Fruit fly (Drosophila melanogaster) whole organism, embryonic: ENCODE measurements around the gene lky.
A peak's percentile ranks its signal among the peaks of the same experiment; 100 is the strongest.

Experiments
- Antp ChIP-seq: fragments of 200-800 bp; sonication (Bioruptor generic); optimal IDR thresholded peaks from 3 replicates; lab custom pipeline; 2016; ENCODE audit warnings: missing biosample characterization, missing genetic modification characterization
- CG10543 ChIP-seq: fragments of 200-800 bp; sonication (Bioruptor generic); optimal IDR thresholded peaks from 3 replicates; lab custom pipeline; 2017; ENCODE audit warnings: missing biosample characterization, mild to moderate bottlenecking, missing genetic modification characterization, moderate library complexity
- CG11695 ChIP-seq: fragments of 200-800 bp; sonication (Bioruptor generic); IDR thresholded peaks from 3 replicates; pipeline ENCODE4 v1.3.6; 2022; ENCODE audit warnings: missing biosample characterization, missing genetic modification characterization
- CG12155 ChIP-seq: fragments of 200-800 bp; sonication (Bioruptor generic); optimal IDR thresholded peaks from 3 replicates; lab custom pipeline; 2016; ENCODE audit warnings: missing biosample characterization, missing genetic modification characterization
- CG12942 ChIP-seq: fragments of 200-800 bp; sonication (Bioruptor generic); optimal IDR thresholded peaks from 3 replicates; lab custom pipeline; 2016; ENCODE audit warnings: missing biosample characterization, missing genetic modification characterization
- CG14441 ChIP-seq: fragments of 200-800 bp; sonication (Bioruptor generic); IDR thresholded peaks from 2 replicates; pipeline ENCODE4 v1.3.6; 2022; ENCODE audit warnings: missing biosample characterization, missing genetic modification characterization
- CG16863 ChIP-seq: fragments of 200-800 bp; sonication (Bioruptor generic); optimal IDR thresholded peaks from 3 replicates; lab custom pipeline; 2016; ENCODE audit warnings: missing biosample characterization, missing genetic modification characterization
- CG17359 ChIP-seq: fragments of 200-800 bp; sonication (Bioruptor generic); optimal IDR thresholded peaks from 3 replicates; lab custom pipeline; 2018; ENCODE audit warnings: missing biosample characterization, mild to moderate bottlenecking, missing genetic modification characterization, moderate library complexity
- CG2678 ChIP-seq: fragments of 200-800 bp; sonication (Bioruptor generic); optimal IDR thresholded peaks from 3 replicates; lab custom pipeline; 2019; ENCODE audit warnings: missing biosample characterization, mild to moderate bottlenecking, missing genetic modification characterization, moderate library complexity
- CG2889 ChIP-seq: fragments of 200-800 bp; sonication (Bioruptor generic); IDR thresholded peaks from 3 replicates; pipeline ENCODE4 v1.3.6; 2022; ENCODE audit warnings: missing biosample characterization, missing genetic modification characterization
- CG30403 ChIP-seq: fragments of 200-800 bp; sonication (Bioruptor generic); optimal IDR thresholded peaks from 3 replicates; lab custom pipeline; 2016; ENCODE audit warnings: missing biosample characterization, missing genetic modification characterization
- CG32532 ChIP-seq: fragments of 200-800 bp; sonication (Bioruptor generic); IDR thresholded peaks from 2 replicates; pipeline ENCODE4 v1.3.6; 2022; ENCODE audit warnings: missing biosample characterization, missing genetic modification characterization
- CG3281 ChIP-seq: fragments of 200-800 bp; sonication (Bioruptor generic); optimal IDR thresholded peaks from 3 replicates; lab custom pipeline; 2017; ENCODE audit warnings: missing biosample characterization, mild to moderate bottlenecking, missing genetic modification characterization
- CG34422 ChIP-seq: fragments of 200-800 bp; sonication (Bioruptor generic); IDR thresholded peaks from 3 replicates; pipeline ENCODE4 v1.3.6; 2022; ENCODE audit warnings: missing biosample characterization, missing genetic modification characterization
- CG7556 ChIP-seq: fragments of 200-800 bp; sonication (Bioruptor generic); optimal IDR thresholded peaks from 2 replicates; lab custom pipeline; 2017; ENCODE audit warnings: missing biosample characterization, mild to moderate bottlenecking, missing genetic modification characterization
- CG7786 ChIP-seq: fragments of 200-800 bp; sonication (Bioruptor generic); optimal IDR thresholded peaks from 2 replicates; lab custom pipeline; 2016; ENCODE audit warnings: missing biosample characterization, missing genetic modification characterization
- CG8924 ChIP-seq: fragments of 200-800 bp; optimal IDR thresholded peaks from 3 replicates; lab custom pipeline; 2019; ENCODE audit warnings: missing biosample characterization, mild to moderate bottlenecking, missing genetic modification characterization, moderate library complexity
- CG9817 ChIP-seq: fragments of 200-800 bp; sonication (Bioruptor generic); optimal IDR thresholded peaks from 2 replicates; lab custom pipeline; 2018; ENCODE audit warnings: missing biosample characterization, mild to moderate bottlenecking, missing genetic modification characterization, moderate library complexity
- CG9876 ChIP-seq: fragments of 200-800 bp; sonication (Bioruptor generic); optimal IDR thresholded peaks from 2 replicates; lab custom pipeline; 2016; ENCODE audit warnings: missing biosample characterization, missing genetic modification characterization
- E2f2 ChIP-seq: fragments of 200-800 bp; sonication (Bioruptor generic); IDR thresholded peaks from 2 replicates; pipeline ENCODE4 v1.3.6; 2022; ENCODE audit warnings: missing biosample characterization, missing genetic modification characterization
- Fer1 ChIP-seq: fragments of 200-800 bp; sonication (Bioruptor generic); optimal IDR thresholded peaks from 2 replicates; lab custom pipeline; 2017; ENCODE audit warnings: missing biosample characterization, mild to moderate bottlenecking, missing genetic modification characterization
- Fer3 ChIP-seq: fragments of 200-800 bp; sonication (Bioruptor generic); optimal IDR thresholded peaks from 2 replicates; lab custom pipeline; 2018; ENCODE audit warnings: missing biosample characterization, mild to moderate bottlenecking, missing genetic modification characterization, moderate library complexity
- H2.0 ChIP-seq: fragments of 200-800 bp; sonication (Bioruptor generic); IDR thresholded peaks from 2 replicates; pipeline ENCODE4 v1.3.6; 2022; ENCODE audit warnings: missing biosample characterization, missing genetic modification characterization
- HLH3B ChIP-seq: fragments of 200-800 bp; sonication (Bioruptor generic); IDR thresholded peaks from 2 replicates; pipeline ENCODE4 v1.3.6; 2022; ENCODE audit warnings: missing biosample characterization, missing genetic modification characterization
- HLH54F ChIP-seq: fragments of 200-800 bp; sonication (Bioruptor generic); optimal IDR thresholded peaks from 3 replicates; lab custom pipeline; 2016; ENCODE audit warnings: missing biosample characterization, missing genetic modification characterization
- Hmr ChIP-seq: fragments of 200-800 bp; sonication (Bioruptor generic); optimal IDR thresholded peaks from 3 replicates; lab custom pipeline; 2017; ENCODE audit warnings: mild to moderate bottlenecking, missing biosample characterization, missing genetic modification reagents, missing genetic modification characterization
- Hsf ChIP-seq: fragments of 200-800 bp; sonication (Bioruptor generic); optimal IDR thresholded peaks from 3 replicates; lab custom pipeline; 2016; ENCODE audit warnings: missing biosample characterization, missing genetic modification characterization
- Lpt ChIP-seq: fragments of >200 bp; optimal IDR thresholded peaks from 2 replicates; lab custom pipeline; 2018; ENCODE audit warnings: missing biosample characterization, missing genetic modification characterization
- Nf-YA ChIP-seq: fragments of 200-800 bp; sonication (Bioruptor generic); IDR thresholded peaks from 2 replicates; pipeline ENCODE4 v1.3.6; 2022; ENCODE audit warnings: missing biosample characterization, missing genetic modification characterization
- Pdp1 ChIP-seq, 2 experiments: fragments of 200-800 bp; sonication (Bioruptor generic); optimal IDR thresholded peaks; 3 replicates each; lab custom pipeline; 2016; ENCODE audit warnings: missing biosample characterization in 2 of 2, missing genetic modification characterization in 2 of 2, mild to moderate bottlenecking in 1 of 2, moderate library complexity in 1 of 2
- YL-1 ChIP-seq: fragments of 200-800 bp; sonication (Bioruptor generic); optimal IDR thresholded peaks from 3 replicates; lab custom pipeline; 2017; ENCODE audit warnings: missing biosample characterization, mild to moderate bottlenecking, missing genetic modification characterization
- al ChIP-seq: fragments of 200-800 bp; sonication (Bioruptor generic); IDR thresholded peaks from 2 replicates; pipeline ENCODE4 v1.3.6; 2022; ENCODE audit warnings: missing biosample characterization, missing genetic modification characterization
- az2 ChIP-seq: fragments of 200-800 bp; sonication (Bioruptor generic); optimal IDR thresholded peaks from 3 replicates; lab custom pipeline; 2016; ENCODE audit warnings: missing biosample characterization, missing genetic modification characterization
- bowl ChIP-seq: fragments of 200-800 bp; sonication (Bioruptor generic); IDR thresholded peaks from 2 replicates; pipeline ENCODE4 v1.3.6; 2022; ENCODE audit warnings: missing biosample characterization, missing genetic modification characterization
- bsh ChIP-seq, 2 experiments: fragments of 200-800 bp; sonication (Bioruptor generic); optimal IDR thresholded peaks; 2 replicates each; lab custom pipeline; 2017 to 2018; ENCODE audit warnings: mild to moderate bottlenecking in 2 of 2, missing biosample characterization in 2 of 2, missing genetic modification characterization in 2 of 2, moderate library complexity in 1 of 2
- chif ChIP-seq, 2 experiments: fragments of 200-800 bp; sonication (Bioruptor generic); optimal IDR thresholded peaks; 3 replicates each; lab custom pipeline; 2016; ENCODE audit warnings: missing biosample characterization in 2 of 2, missing genetic modification characterization in 2 of 2
- fd3F ChIP-seq: fragments of 200-800 bp; sonication (Bioruptor generic); optimal IDR thresholded peaks from 2 replicates; lab custom pipeline; 2018; ENCODE audit warnings: missing biosample characterization, mild to moderate bottlenecking, missing genetic modification characterization, moderate library complexity
- grau ChIP-seq: fragments of 200-800 bp; optimal IDR thresholded peaks from 3 replicates; lab custom pipeline; 2019; ENCODE audit warnings: missing biosample characterization, mild to moderate bottlenecking, missing genetic modification characterization, moderate library complexity
- ind ChIP-seq: fragments of 200-800 bp; sonication (Bioruptor generic); optimal IDR thresholded peaks from 3 replicates; lab custom pipeline; 2016; ENCODE audit warnings: missing biosample characterization, missing genetic modification characterization
- lmd ChIP-seq: fragments of 200-800 bp; sonication (Bioruptor generic); IDR thresholded peaks from 2 replicates; pipeline ENCODE4 v1.3.6; 2022; ENCODE audit warnings: missing biosample characterization, missing genetic modification characterization
- mam ChIP-seq: fragments of 200-800 bp; sonication (Bioruptor generic); optimal IDR thresholded peaks from 3 replicates; lab custom pipeline; 2016; ENCODE audit warnings: missing biosample characterization, missing genetic modification characterization
- onecut ChIP-seq: fragments of 200-800 bp; sonication (Bioruptor generic); IDR thresholded peaks from 2 replicates; pipeline ENCODE4 v1.3.6; 2022; ENCODE audit warnings: missing biosample characterization, missing genetic modification characterization
- pan ChIP-seq, 4 experiments: fragments of >200 bp in 3 of 4; fragments of 200-800 bp in 1 of 4; sonication (Bioruptor generic) in 1 of 4; optimal IDR thresholded peaks in 3 of 4; IDR thresholded peaks in 1 of 4; 2 replicates each; pipeline versions ENCODE4 v1.3.6 to Lab custom; 2017 to 2022; ENCODE audit warnings: missing biosample characterization in 2 of 4, missing genetic modification characterization in 2 of 4, mixed read lengths in 1 of 4
- repo ChIP-seq: fragments of 200-800 bp; sonication (Bioruptor generic); optimal IDR thresholded peaks from 2 replicates; lab custom pipeline; 2016; ENCODE audit warnings: missing biosample characterization, missing genetic modification characterization
- seq ChIP-seq: fragments of 200-800 bp; sonication (Bioruptor generic); IDR thresholded peaks from 2 replicates; pipeline ENCODE4 v1.3.6; 2022; ENCODE audit warnings: missing biosample characterization, missing genetic modification characterization
- shn ChIP-seq: fragments of 200-800 bp; sonication (Bioruptor generic); optimal IDR thresholded peaks from 3 replicates; lab custom pipeline; 2016; ENCODE audit warnings: missing biosample characterization, missing genetic modification characterization
- tx ChIP-seq: fragments of 200-800 bp; sonication (Bioruptor generic); optimal IDR thresholded peaks from 2 replicates; lab custom pipeline; 2016; ENCODE audit warnings: missing biosample characterization, missing genetic modification characterization
- unpg ChIP-seq: fragments of 200-800 bp; sonication (Bioruptor generic); optimal IDR thresholded peaks from 3 replicates; lab custom pipeline; 2018; ENCODE audit warnings: missing biosample characterization, mild to moderate bottlenecking, missing genetic modification characterization, moderate library complexity
- wdn ChIP-seq: fragments of 200-800 bp; sonication (Bioruptor generic); IDR thresholded peaks from 2 replicates; pipeline ENCODE4 v1.3.6; 2022; ENCODE audit warnings: missing biosample characterization, missing genetic modification characterization
- wor ChIP-seq: fragments of 200-800 bp; sonication (Bioruptor generic); IDR thresholded peaks from 2 replicates; pipeline ENCODE4 v1.3.6; 2022; ENCODE audit warnings: missing biosample characterization, missing genetic modification characterization
- zfh1 ChIP-seq: fragments of 200-800 bp; sonication (Bioruptor generic); IDR thresholded peaks from 3 replicates; pipeline ENCODE4 v1.3.6; 2022; ENCODE audit warnings: missing biosample characterization, missing genetic modification characterization

Gene lky

dm6 chrX:19964215-19964614 lies 37.7 kb downstream of the lky start (continued):
- TF ChIP-seq mam (GFP tag; lab: Kevin White, UChicago) (peak; percentile 64), Hsf (GFP tag; lab: Kevin White, UChicago) (peak; percentile 15), CG12155 (GFP tag; lab: Kevin White, UChicago) (peak; percentile 11), al (GFP tag; lab: Robert Waterston, UW) (peak; percentile 40), Pdp1 (GFP tag; optimal IDR thresholded peaks at IDR 0.05; lab: Kevin White, UChicago) (peak; percentile 24 to 27), tx (peak; percentile 5), CG17359 (peak; percentile 31), bsh (GFP tag; optimal IDR thresholded peaks at IDR 0.05; lab: Kevin White, UChicago) (no peak), zfh1 (GFP tag; lab: Robert Waterston, UW) (no peak), CG2678 (tag; lab: Kevin White, UChicago) (peak; percentile 67), az2 (GFP tag; lab: Kevin White, UChicago) (peak; percentile 34), wdn (GFP tag; lab: Robert Waterston, UW) (peak; percentile 49; the same call in 1 of the 2 replicates), HLH3B (GFP tag; lab: Robert Waterston, UW) (peak; percentile 18; the same call in 1 of the 2 replicates), chif (GFP tag; optimal IDR thresholded peaks at IDR 0.05; lab: Kevin White, UChicago) (peak; percentile 7 to 25), E2f2 (GFP tag; lab: Robert Waterston, UW) (peak; percentile 51), CG10543 (GFP tag; lab: Kevin White, UChicago) (peak; percentile 43), lmd (GFP tag; lab: Robert Waterston, UW) (peak; percentile 57), CG11695 (peak; percentile 45; the same call in 1 of the 3 replicates), grau (peak; percentile 62), pan (optimal IDR thresholded peaks at IDR 0.05; lab: Kevin White, UChicago) (no peak), pan (GFP tag; optimal IDR thresholded peaks at IDR 0.05 in 1 of 2, IDR thresholded peaks at IDR 0.05 in 1 of 2) (peak in 1 of 2 experiments; percentile 62), CG12942 (GFP tag; lab: Kevin White, UChicago) (peak; percentile 0), Hmr (GFP tag; lab: Kevin White, UChicago) (peak; percentile 45), repo (no peak), Fer1 (GFP tag; lab: Kevin White, UChicago) (peak; percentile 26), unpg (GFP tag; lab: Kevin White, UChicago) (peak; percentile 53), Nf-YA (GFP tag; lab: Robert Waterston, UW) (no peak), fd3F (peak; percentile 44), HLH54F (GFP tag; lab: Kevin White, UChicago) (peak; percentile 23), seq (0 out of 2 replicates have a peak, but pooled peaks have one; percentile 23), CG16863 (GFP tag; lab: Kevin White, UChicago) (peak; percentile 1), CG30403 (GFP tag; lab: Kevin White, UChicago) (peak; percentile 41), CG7556 (GFP tag; lab: Kevin White, UChicago) (peak; percentile 29), ind (GFP tag; lab: Kevin White, UChicago) (peak; percentile 1), CG2889 (GFP tag; lab: Robert Waterston, UW) (0 out of 3 replicates have a peak, but pooled peaks have one; percentile 18), Fer3 (tag; lab: Kevin White, UChicago) (peak; percentile 15), CG34422 (GFP tag; lab: Robert Waterston, UW) (0 out of 3 replicates have a peak, but pooled peaks have one; percentile 38), YL-1 (GFP tag; lab: Kevin White, UChicago) (no peak), CG32532 (GFP tag; lab: Robert Waterston, UW) (0 out of 2 replicates have a peak, but pooled peaks have one; percentile 17), CG9817 (peak; percentile 58), CG8924 (tag; lab: Kevin White, UChicago) (no peak), wor (peak; percentile 13; the same call in 1 of the 2 replicates), H2.0 (GFP tag; lab: Robert Waterston, UW) (peak; percentile 51), onecut (GFP tag; lab: Robert Waterston, UW) (peak; percentile 11; the same call in 1 of the 2 replicates), Antp (peak; percentile 34), CG14441 (GFP tag; lab: Robert Waterston, UW) (peak; percentile 55), Lpt (GFP tag; lab: Kevin White, UChicago) (no peak), CG7786 (GFP tag; lab: Kevin White, UChicago) (peak; percentile 0), bowl (GFP tag; lab: Robert Waterston, UW) (no peak), CG9876 (no peak), shn (GFP tag; lab: Kevin White, UChicago) (no peak), CG3281 (peak; percentile 32)
